Fruit fly (Drosophila melanogaster) whole organism, embryonic: ENCODE measurements around the gene CG44090.

Experiments
- Aef1 ChIP-seq: fragments of 200-800 bp; sonication (Bioruptor generic); IDR thresholded peaks from 3 replicates; pipeline ENCODE4 v1.3.6; 2022; ENCODE audit warnings: missing biosample characterization, missing genetic modification characterization
- Atf-2 ChIP-seq: fragments of 200-800 bp; sonication (Bioruptor generic); optimal IDR thresholded peaks from 2 replicates; lab custom pipeline; 2016; ENCODE audit warnings: missing biosample characterization, missing genetic modification characterization
- B-H1 ChIP-seq: fragments of 200-800 bp; sonication (Bioruptor generic); IDR thresholded peaks from 3 replicates; pipeline ENCODE4 v1.3.6; 2022; ENCODE audit warnings: missing biosample characterization, missing genetic modification characterization
- CG10147 ChIP-seq: fragments of 200-800 bp; sonication (Bioruptor generic); optimal IDR thresholded peaks from 2 replicates; lab custom pipeline; 2019; ENCODE audit warnings: missing biosample characterization, mild to moderate bottlenecking, missing genetic modification characterization, moderate library complexity
- CG10654 ChIP-seq: fragments of 200-800 bp; sonication (Bioruptor generic); optimal IDR thresholded peaks from 2 replicates; lab custom pipeline; 2016; ENCODE audit warnings: missing biosample characterization, missing genetic modification characterization
- CG10959 ChIP-seq: fragments of 200-800 bp; sonication (Bioruptor generic); IDR thresholded peaks from 2 replicates; pipeline ENCODE4 v1.3.6; 2022; ENCODE audit warnings: missing biosample characterization, missing genetic modification characterization
- CG11247 ChIP-seq: fragments of 200-800 bp; sonication (Bioruptor generic); IDR thresholded peaks from 2 replicates; pipeline ENCODE4 v1.3.6; 2022; ENCODE audit warnings: missing biosample characterization, missing genetic modification characterization
- CG12391 ChIP-seq: fragments of 200-800 bp; sonication (Bioruptor generic); optimal IDR thresholded peaks from 3 replicates; lab custom pipeline; 2018; ENCODE audit warnings: missing biosample characterization, mild to moderate bottlenecking, missing genetic modification characterization, moderate library complexity
- CG13775 ChIP-seq: fragments of 200-800 bp; sonication (Bioruptor generic); optimal IDR thresholded peaks from 3 replicates; lab custom pipeline; 2017; ENCODE audit warnings: missing biosample characterization, mild to moderate bottlenecking, missing genetic modification characterization
- CG15011 ChIP-seq: fragments of 200-800 bp; sonication (Bioruptor generic); optimal IDR thresholded peaks from 3 replicates; lab custom pipeline; 2018; ENCODE audit warnings: missing biosample characterization, mild to moderate bottlenecking, missing genetic modification characterization
- CG17186 ChIP-seq: fragments of 200-800 bp; sonication (Bioruptor generic); optimal IDR thresholded peaks from 3 replicates; lab custom pipeline; 2017; ENCODE audit warnings: missing biosample characterization, missing genetic modification reagents, missing genetic modification characterization
- CG31388 ChIP-seq: fragments of 200-800 bp; sonication (Bioruptor generic); optimal IDR thresholded peaks from 2 replicates; lab custom pipeline; 2016; ENCODE audit warnings: missing biosample characterization, missing genetic modification characterization
- CG4360 ChIP-seq: fragments of 200-800 bp; sonication (Bioruptor generic); IDR thresholded peaks from 2 replicates; pipeline ENCODE4 v1.3.6; 2022; ENCODE audit warnings: missing biosample characterization, missing genetic modification characterization
- CG7786 ChIP-seq: fragments of 200-800 bp; sonication (Bioruptor generic); optimal IDR thresholded peaks from 2 replicates; lab custom pipeline; 2016; ENCODE audit warnings: missing biosample characterization, missing genetic modification characterization
- CG9727 ChIP-seq: fragments of 200-800 bp; sonication (Bioruptor generic); optimal IDR thresholded peaks from 3 replicates; lab custom pipeline; 2017; ENCODE audit warnings: missing biosample characterization, mild to moderate bottlenecking, missing genetic modification characterization
- CHES-1-like ChIP-seq: fragments of 200-800 bp; sonication (Bioruptor generic); optimal IDR thresholded peaks from 2 replicates; lab custom pipeline; 2016; ENCODE audit warnings: missing biosample characterization, missing genetic modification characterization
- D19B ChIP-seq: fragments of 200-800 bp; sonication (Bioruptor generic); optimal IDR thresholded peaks from 2 replicates; lab custom pipeline; 2017; ENCODE audit warnings: missing biosample characterization, mild to moderate bottlenecking, missing genetic modification characterization
- Dbx ChIP-seq: fragments of 200-800 bp; sonication (Bioruptor generic); IDR thresholded peaks from 3 replicates; pipeline ENCODE4 v1.3.6; 2022; ENCODE audit warnings: missing biosample characterization, missing genetic modification characterization
- Deaf1 ChIP-seq: fragments of 200-800 bp; optimal IDR thresholded peaks from 3 replicates; lab custom pipeline; 2019; ENCODE audit warnings: missing biosample characterization, mild to moderate bottlenecking, missing genetic modification characterization, moderate library complexity
- Dp ChIP-seq: fragments of 200-800 bp; sonication (Bioruptor generic); optimal IDR thresholded peaks from 2 replicates; lab custom pipeline; 2018; ENCODE audit warnings: missing biosample characterization, mild to moderate bottlenecking, missing genetic modification characterization, moderate library complexity
- Dref ChIP-seq: fragments of 200-800 bp; sonication (Bioruptor generic); IDR thresholded peaks from 2 replicates; pipeline ENCODE4 v1.3.6; 2022; ENCODE audit warnings: missing biosample characterization, missing genetic modification characterization
- Drgx ChIP-seq: fragments of 200-800 bp; sonication (Bioruptor generic); IDR thresholded peaks from 2 replicates; pipeline ENCODE4 v1.3.6; 2022; ENCODE audit warnings: missing biosample characterization, missing genetic modification characterization
- Fer2 ChIP-seq: fragments of 200-800 bp; sonication (Bioruptor generic); optimal IDR thresholded peaks from 2 replicates; lab custom pipeline; 2018; ENCODE audit warnings: missing biosample characterization, mild to moderate bottlenecking, missing genetic modification characterization, moderate library complexity
- Fer3 ChIP-seq: fragments of 200-800 bp; sonication (Bioruptor generic); optimal IDR thresholded peaks from 2 replicates; lab custom pipeline; 2018; ENCODE audit warnings: missing biosample characterization, mild to moderate bottlenecking, missing genetic modification characterization, moderate library complexity
- Hmx ChIP-seq: fragments of 200-800 bp; sonication (Bioruptor generic); optimal IDR thresholded peaks from 2 replicates; lab custom pipeline; 2016; ENCODE audit warnings: missing biosample characterization, missing genetic modification characterization
- Hr78 ChIP-seq, 2 experiments: fragments of 200-800 bp in 1 of 2; fragments of >200 bp in 1 of 2; sonication (Bioruptor generic) in 1 of 2; optimal IDR thresholded peaks; 2 replicates each; lab custom pipeline; 2017 to 2019; ENCODE audit warnings: missing biosample characterization in 2 of 2, missing genetic modification characterization in 2 of 2, mild to moderate bottlenecking in 1 of 2, moderate library complexity in 1 of 2
- Mrtf ChIP-seq: fragments of 200-800 bp; sonication (Bioruptor generic); IDR thresholded peaks from 3 replicates; pipeline ENCODE4 v1.3.6; 2022; ENCODE audit warnings: missing biosample characterization, missing genetic modification characterization
- NC2α ChIP-seq: fragments of 200-800 bp; sonication (Bioruptor generic); optimal IDR thresholded peaks from 2 replicates; lab custom pipeline; 2016; ENCODE audit warnings: missing biosample characterization, missing genetic modification characterization
- Nf-YC ChIP-seq: fragments of 200-800 bp; optimal IDR thresholded peaks from 3 replicates; lab custom pipeline; 2019; ENCODE audit warnings: missing biosample characterization, mild to moderate bottlenecking, missing genetic modification characterization, moderate library complexity
- Pdp1 ChIP-seq, 2 experiments: fragments of 200-800 bp; sonication (Bioruptor generic); optimal IDR thresholded peaks; 3 replicates each; lab custom pipeline; 2016; ENCODE audit warnings: missing biosample characterization in 2 of 2, missing genetic modification characterization in 2 of 2, mild to moderate bottlenecking in 1 of 2, moderate library complexity in 1 of 2
- Sox100B ChIP-seq: fragments of 200-800 bp; sonication (Bioruptor generic); optimal IDR thresholded peaks from 3 replicates; lab custom pipeline; 2018; ENCODE audit warnings: missing biosample characterization, mild to moderate bottlenecking, missing genetic modification characterization
- bbx ChIP-seq: fragments of 200-800 bp; sonication (Bioruptor generic); IDR thresholded peaks from 2 replicates; pipeline ENCODE4 v1.3.6; 2022; ENCODE audit warnings: missing biosample characterization, missing genetic modification characterization; ENCODE audit not compliant: partially characterized antibody
- dimm ChIP-seq: fragments of 200-800 bp; sonication (Bioruptor generic); IDR thresholded peaks from 2 replicates; pipeline ENCODE4 v1.3.6; 2022; ENCODE audit warnings: missing biosample characterization, missing genetic modification characterization
- dmrt11E ChIP-seq: fragments of 200-800 bp; sonication (Bioruptor generic); optimal IDR thresholded peaks from 3 replicates; lab custom pipeline; 2018; ENCODE audit warnings: missing biosample characterization, mild to moderate bottlenecking, missing genetic modification characterization, moderate library complexity
- ewg ChIP-seq: fragments of 200-800 bp; sonication (Bioruptor generic); optimal IDR thresholded peaks from 3 replicates; lab custom pipeline; 2017; ENCODE audit warnings: mild to moderate bottlenecking, missing biosample characterization, missing genetic modification reagents, missing genetic modification characterization
- grau ChIP-seq: fragments of 200-800 bp; optimal IDR thresholded peaks from 3 replicates; lab custom pipeline; 2019; ENCODE audit warnings: missing biosample characterization, mild to moderate bottlenecking, missing genetic modification characterization, moderate library complexity
- gt ChIP-seq: fragments of 200-800 bp; sonication (Bioruptor generic); IDR thresholded peaks from 2 replicates; pipeline ENCODE4 v1.3.6; 2022; ENCODE audit warnings: missing biosample characterization, missing genetic modification characterization
- jigr1 ChIP-seq: fragments of 200-800 bp; sonication (Bioruptor generic); IDR thresholded peaks from 3 replicates; pipeline ENCODE4 v1.3.6; 2022; ENCODE audit warnings: missing biosample characterization, missing genetic modification characterization
- jumu ChIP-seq: fragments of 200-800 bp; sonication (Bioruptor generic); optimal IDR thresholded peaks from 3 replicates; lab custom pipeline; 2016; ENCODE audit warnings: missing biosample characterization, missing genetic modification characterization
- lilli ChIP-seq: fragments of 200-800 bp; sonication (Bioruptor generic); optimal IDR thresholded peaks from 3 replicates; lab custom pipeline; 2016; ENCODE audit warnings: missing biosample characterization, missing genetic modification characterization
- nmo ChIP-seq: fragments of 200-800 bp; sonication (Bioruptor generic); optimal IDR thresholded peaks from 2 replicates; lab custom pipeline; 2018; ENCODE audit warnings: missing biosample characterization, mild to moderate bottlenecking, missing genetic modification characterization, moderate library complexity
- schlank ChIP-seq: fragments of 200-800 bp; sonication (Bioruptor generic); optimal IDR thresholded peaks from 2 replicates; lab custom pipeline; 2018; ENCODE audit warnings: missing biosample characterization, mild to moderate bottlenecking, missing genetic modification characterization
- sens ChIP-seq: fragments of 200-800 bp; sonication (Bioruptor generic); peaks from one replicate; lab custom pipeline; 2016; ENCODE audit warnings: missing biosample characterization, missing genetic modification characterization
- sima ChIP-seq: fragments of 200-800 bp; sonication (Bioruptor generic); optimal IDR thresholded peaks from 2 replicates; lab custom pipeline; 2016; ENCODE audit warnings: missing biosample characterization, missing genetic modification characterization
- slou ChIP-seq: fragments of 200-800 bp; sonication (Bioruptor generic); optimal IDR thresholded peaks from 3 replicates; lab custom pipeline; 2016; ENCODE audit warnings: missing biosample characterization, missing genetic modification characterization
- sr ChIP-seq: fragments of 200-800 bp; sonication (Bioruptor generic); IDR thresholded peaks from 3 replicates; pipeline ENCODE4 v1.3.6; 2022; ENCODE audit warnings: missing biosample characterization, missing genetic modification characterization
- stwl ChIP-seq: fragments of 200-800 bp; sonication (Bioruptor generic); optimal IDR thresholded peaks from 3 replicates; lab custom pipeline; 2018; ENCODE audit warnings: missing biosample characterization, mild to moderate bottlenecking, missing genetic modification characterization, moderate library complexity
- tgo ChIP-seq: fragments of 200-800 bp; sonication (Bioruptor generic); IDR thresholded peaks from 3 replicates; pipeline ENCODE4 v1.3.6; 2022; ENCODE audit warnings: missing biosample characterization, missing genetic modification characterization
- tx ChIP-seq: fragments of 200-800 bp; sonication (Bioruptor generic); optimal IDR thresholded peaks from 2 replicates; lab custom pipeline; 2016; ENCODE audit warnings: missing biosample characterization, missing genetic modification characterization
- wdn ChIP-seq: fragments of 200-800 bp; sonication (Bioruptor generic); IDR thresholded peaks from 2 replicates; pipeline ENCODE4 v1.3.6; 2022; ENCODE audit warnings: missing biosample characterization, missing genetic modification characterization
- zen ChIP-seq: fragments of 200-800 bp; sonication (Bioruptor generic); optimal IDR thresholded peaks from 3 replicates; lab custom pipeline; 2018; ENCODE audit warnings: missing biosample characterization, mild to moderate bottlenecking, missing genetic modification characterization, moderate library complexity

Gene CG44090

dm6 chr3R:17401289-17401752 is 32.9 kb downstream of the CG44090 start (continued):
- TF ChIP-seq CG13775 (GFP tag; lab: Kevin White, UChicago) (peak; percentile 67), jigr1 (GFP tag; lab: Robert Waterston, UW) (no peak), Dbx (GFP tag; lab: Robert Waterston, UW) (peak; percentile 68; the same call in 2 of the 3 replicates), dimm (GFP tag; lab: Robert Waterston, UW) (no peak), Dref (GFP tag; lab: Robert Waterston, UW) (peak; percentile 92), CG9727 (GFP tag; lab: Kevin White, UChicago) (no peak), Deaf1 (tag; lab: Kevin White, UChicago) (peak; percentile 2), Atf-2 (GFP tag; lab: Kevin White, UChicago) (peak; percentile 47), nmo (GFP tag; lab: Kevin White, UChicago) (peak; percentile 54), tx (GFP tag; lab: Kevin White, UChicago) (peak; percentile 44), CG10959 (GFP tag; lab: Robert Waterston, UW) (no peak), Fer3 (tag; lab: Kevin White, UChicago) (peak; percentile 39), D19B (GFP tag; lab: Kevin White, UChicago) (no peak), lilli (peak; percentile 83), ewg (GFP tag; lab: Kevin White, UChicago) (peak; percentile 16), sima (GFP tag; lab: Kevin White, UChicago) (no peak), grau (tag; lab: Kevin White, UChicago) (peak; percentile 64), Aef1 (GFP tag; lab: Robert Waterston, UW) (0 out of 3 replicates have a peak, but pooled peaks have one; percentile 27), Drgx (GFP tag; lab: Robert Waterston, UW) (no peak), B-H1 (GFP tag; lab: Robert Waterston, UW) (peak; percentile 44), sens (peak; percentile 89), CG12391 (tag; lab: Kevin White, UChicago) (peak; percentile 75), Hmx (GFP tag; lab: Kevin White, UChicago) (peak; percentile 8), CG11247 (GFP tag; lab: Robert Waterston, UW) (peak; percentile 36; the same call in 1 of the 2 replicates), jumu (peak; percentile 42), CG10654 (GFP tag; lab: Kevin White, UChicago) (no peak), Pdp1 (GFP tag; optimal IDR thresholded peaks at IDR 0.05; lab: Kevin White, UChicago) (peak; percentile 61 to 85), stwl (peak; percentile 81), CHES-1-like (GFP tag; lab: Kevin White, UChicago) (peak; percentile 67), sr (GFP tag; lab: Robert Waterston, UW) (no peak), CG15011 (GFP tag; lab: Kevin White, UChicago) (no peak), slou (GFP tag; lab: Kevin White, UChicago) (peak; percentile 13), Hr78 (GFP tag; optimal IDR thresholded peaks at IDR 0.05; lab: Kevin White, UChicago) (no peak), Mrtf (GFP tag; lab: Robert Waterston, UW) (no peak), CG4360 (GFP tag; lab: Robert Waterston, UW) (no peak), Dp (GFP tag; lab: Kevin White, UChicago) (peak; percentile 57), CG31388 (GFP tag; lab: Kevin White, UChicago) (no peak), CG7786 (GFP tag; lab: Kevin White, UChicago) (peak; percentile 54), Sox100B (peak; percentile 17), Fer2 (tag; lab: Kevin White, UChicago) (peak; percentile 16), dmrt11E (tag; lab: Kevin White, UChicago) (peak; percentile 15), CG17186 (peak; percentile 21), Nf-YC (tag; lab: Kevin White, UChicago) (peak; percentile 50), schlank (tag; lab: Kevin White, UChicago) (peak; percentile 13), gt (GFP tag; lab: Robert Waterston, UW) (no peak), wdn (GFP tag; lab: Robert Waterston, UW) (0 out of 2 replicates have a peak, but pooled peaks have one; percentile 8), tgo (peak; percentile 40; the same call in 1 of the 3 replicates), bbx (GFP tag; lab: Robert Waterston, UW) (peak; percentile 82), CG10147 (no peak), NC2α (GFP tag; lab: Kevin White, UChicago) (no peak), zen (tag; lab: Kevin White, UChicago) (peak; percentile 38)
